Fruit fly (Drosophila melanogaster) whole organism, prepupa: ENCODE data around the gene GramD1B.
A peak's percentile ranks its signal among the peaks of the same experiment; 100 is the strongest.

ENCODE experiments used
- CG34406 ChIP-seq: fragments of 200-800 bp; sonication (Bioruptor generic); optimal IDR thresholded peaks from 3 replicates; lab custom pipeline; 2016; ENCODE audit warnings: missing biosample characterization, missing genetic modification characterization
- CG6808 ChIP-seq: fragments of 200-800 bp; sonication (Bioruptor generic); optimal IDR thresholded peaks from 3 replicates; lab custom pipeline; 2017; ENCODE audit warnings: missing biosample characterization, missing genetic modification characterization, mild to moderate bottlenecking, moderate library complexity, missing genetic modification reagents
- Eip75B ChIP-seq: fragments of 200-800 bp; sonication (Bioruptor generic); optimal IDR thresholded peaks from 3 replicates; lab custom pipeline; 2016; ENCODE audit warnings: missing biosample characterization, missing genetic modification characterization
- Gug ChIP-seq: fragments of 200-800 bp; sonication (Bioruptor generic); IDR thresholded peaks from 2 replicates; pipeline ENCODE4 v1.3.6; 2022; ENCODE audit warnings: missing biosample characterization, missing genetic modification characterization
- Sox15 ChIP-seq: fragments of 200-800 bp; sonication (Bioruptor generic); optimal IDR thresholded peaks from 3 replicates; lab custom pipeline; 2016; ENCODE audit warnings: missing biosample characterization, missing genetic modification characterization
- esn ChIP-seq: fragments of 200-800 bp; sonication (Bioruptor generic); optimal IDR thresholded peaks from 2 replicates; lab custom pipeline; 2016; ENCODE audit warnings: missing biosample characterization, mild to moderate bottlenecking, missing genetic modification characterization, moderate library complexity
- fd59A ChIP-seq: fragments of 200-800 bp; sonication (Bioruptor generic); optimal IDR thresholded peaks from 2 replicates; lab custom pipeline; 2017; ENCODE audit warnings: missing biosample characterization, mild to moderate bottlenecking, missing genetic modification characterization, missing genetic modification reagents
- svp ChIP-seq: fragments of 200-800 bp; sonication (Bioruptor generic); peaks from one replicate; lab custom pipeline; 2016; ENCODE audit warnings: missing biosample characterization, missing genetic modification characterization

- TF ChIP-seq CG6808 (GFP tag; lab: Kevin White, UChicago): no peak
- no peak for TF ChIP-seq Eip75B (GFP tag; lab: Kevin White, UChicago)
- TF ChIP-seq CG34406 (GFP tag; lab: Kevin White, UChicago): no peak
- no peak for TF ChIP-seq Sox15 (GFP tag; lab: Kevin White, UChicago)
- no peak for TF ChIP-seq fd59A (GFP tag; lab: Kevin White, UChicago)
- TF ChIP-seq esn: no peak
- TF ChIP-seq svp (GFP tag; lab: Kevin White, UChicago): peak; percentile 97
- TF ChIP-seq Gug (GFP tag; lab: Robert Waterston, UW): no peak
These were observed 3.4 kb downstream of the GramD1B start for dm6 chr2L:3369822-3370221.
